Worm (Caenorhabditis elegans): ENCODE data around the gene F58E6.4.

DNA sequence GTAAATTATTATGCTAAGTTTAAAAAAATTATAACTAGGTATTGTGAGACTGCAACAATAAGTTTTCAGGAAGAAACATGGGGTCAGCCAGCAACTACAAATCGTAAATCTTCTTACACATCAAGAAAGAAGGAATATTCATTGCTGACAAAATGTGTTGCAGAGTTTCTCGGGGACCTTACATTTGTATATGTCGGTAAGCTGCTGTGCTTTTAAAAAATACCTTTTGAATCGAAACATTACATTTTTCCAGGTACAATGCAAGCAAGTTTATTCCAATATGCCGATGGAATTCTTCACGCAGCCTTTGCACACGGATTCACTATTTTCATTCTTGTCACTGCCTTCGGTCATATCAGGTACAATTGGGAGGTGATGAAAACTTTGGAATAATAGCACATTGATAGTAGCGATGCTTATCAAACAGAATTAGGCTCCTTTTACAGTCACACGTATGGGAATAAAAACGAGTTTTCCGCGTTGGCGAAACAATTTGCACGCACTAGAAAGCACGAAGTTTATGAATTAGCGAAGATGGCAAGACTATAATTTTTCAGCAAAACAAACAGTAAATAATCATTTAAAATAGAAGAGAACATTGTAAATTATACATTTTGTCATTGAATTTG lies 12.0 kb downstream of the F58E6.4 start:
- TF ChIP-seq elt-3 (tag; optimal IDR thresholded peaks at IDR 0.05) (no peak), snpc-4 (tag; optimal IDR thresholded peaks at IDR 0.05) (no peak)
